Worm (Caenorhabditis elegans) whole organism, young adult: ENCODE measurements around the gene alh-7.

ENCODE experiments used
- B0019.2 ChIP-seq: fragments of 200-800 bp; sonication (Bioruptor generic); conservative IDR thresholded peaks from 2 replicates; pipeline ENCODE4 v1.3.6; 2022; ENCODE audit warnings: missing genetic modification reagents, missing genetic modification characterization, missing compliant biosample characterization
- B0336.3 ChIP-seq: fragments of 200-800 bp; sonication (Bioruptor generic); IDR thresholded peaks from 2 replicates; pipeline ENCODE4 v1.3.6; 2022; ENCODE audit warnings: missing genetic modification characterization, missing compliant biosample characterization
- F10E7.11 ChIP-seq: sonication (generic microtip); optimal IDR thresholded peaks from 2 replicates; lab custom pipeline; 2017; ENCODE audit warnings: mild to moderate bottlenecking, missing genetic modification characterization, moderate library complexity, missing compliant biosample characterization
- F37B4.10 ChIP-seq: fragments of 200-800 bp; sonication (Bioruptor generic); IDR thresholded peaks from 2 replicates; pipeline ENCODE4 v1.3.6; 2022; ENCODE audit warnings: missing genetic modification characterization, missing compliant biosample characterization
- F49E8.2 ChIP-seq: sonication (generic microtip); optimal IDR thresholded peaks from 3 replicates; lab custom pipeline; 2017; ENCODE audit warnings: missing genetic modification characterization, mild to moderate bottlenecking, missing compliant biosample characterization, antibody characterized with exemption, moderate library complexity; ENCODE audit not compliant: insufficient read depth
- F55B11.4 ChIP-seq: sonication (generic microtip); optimal IDR thresholded peaks from 2 replicates; lab custom pipeline; 2016; ENCODE audit warnings: missing compliant biosample characterization, missing genetic modification characterization, borderline replicate concordance; ENCODE audit not compliant: insufficient read depth
- K11D2.4 ChIP-seq: fragments of 200-800 bp; sonication (Bioruptor generic); IDR thresholded peaks from 2 replicates; pipeline ENCODE4 v1.3.6; 2022; ENCODE audit warnings: missing genetic modification reagents, missing genetic modification characterization, missing compliant biosample characterization
- Y53F4B.3 ChIP-seq: fragments of 200-800 bp; sonication (Bioruptor generic); IDR thresholded peaks from 2 replicates; pipeline ENCODE4 v1.3.6; 2022; ENCODE audit warnings: missing genetic modification reagents, missing genetic modification characterization, missing compliant biosample characterization
- Y53G8AR.9 ChIP-seq: fragments of 200-800 bp; sonication (Bioruptor generic); conservative IDR thresholded peaks from 2 replicates; pipeline ENCODE4 v1.3.6; 2022; ENCODE audit warnings: missing genetic modification reagents, missing genetic modification characterization, missing compliant biosample characterization
- Y79H2A.3 ChIP-seq: fragments of 200-800 bp; sonication (Bioruptor generic); conservative IDR thresholded peaks from 2 replicates; pipeline ENCODE4 v1.3.6; 2022; ENCODE audit warnings: missing genetic modification reagents, missing genetic modification characterization, missing compliant biosample characterization
- Y95B8A.8 ChIP-seq: fragments of 200-800 bp; sonication (Bioruptor generic); IDR thresholded peaks from 2 replicates; pipeline ENCODE4 v1.3.6; 2022; ENCODE audit warnings: missing genetic modification reagents, missing genetic modification characterization, missing compliant biosample characterization
- ama-1 ChIP-seq, 3 experiments: fragments of 150-350 bp in 1 of 3; sonication (generic microtip) in 2 of 3; optimal IDR thresholded peaks; 2 replicates each; lab custom pipeline; 2014 to 2018; ENCODE audit warnings: missing biosample characterization in 2 of 3, missing genetic modification characterization in 2 of 3, missing genetic modification reagents in 2 of 3
- aptf-2 ChIP-seq: fragments of 200-800 bp; sonication (Bioruptor generic); conservative IDR thresholded peaks from 2 replicates; pipeline ENCODE4 v1.3.6; 2022; ENCODE audit warnings: missing genetic modification reagents, missing genetic modification characterization, missing compliant biosample characterization
- atf-7 ChIP-seq: sonication (generic microtip); optimal IDR thresholded peaks from 2 replicates; lab custom pipeline; 2017; ENCODE audit warnings: mild to moderate bottlenecking, missing genetic modification characterization, missing compliant biosample characterization
- attf-3 ChIP-seq: fragments of 200-800 bp; sonication (Bioruptor generic); conservative IDR thresholded peaks from 2 replicates; pipeline ENCODE4 v1.3.6; 2022; ENCODE audit warnings: missing genetic modification reagents, missing genetic modification characterization, missing compliant biosample characterization
- attf-6 ChIP-seq: fragments of 200-800 bp; sonication (Bioruptor generic); IDR thresholded peaks from 2 replicates; pipeline ENCODE4 v1.3.6; 2022; ENCODE audit warnings: missing genetic modification reagents, missing genetic modification characterization, missing compliant biosample characterization
- bed-1 ChIP-seq: fragments of 200-800 bp; sonication (Bioruptor generic); IDR thresholded peaks from 2 replicates; pipeline ENCODE4 v1.3.6; 2022; ENCODE audit warnings: missing genetic modification reagents, missing genetic modification characterization, missing compliant biosample characterization
- ccch-3 ChIP-seq: fragments of 200-800 bp; sonication (Bioruptor generic); optimal IDR thresholded peaks from 2 replicates; lab custom pipeline; 2018; ENCODE audit warnings: mild to moderate bottlenecking, missing genetic modification characterization, missing compliant biosample characterization
- ceh-100 ChIP-seq: fragments of 200-800 bp; sonication (Bioruptor generic); IDR thresholded peaks from 2 replicates; pipeline ENCODE4 v1.3.6; 2022; ENCODE audit warnings: missing genetic modification reagents, missing genetic modification characterization, missing compliant biosample characterization
- ceh-27 ChIP-seq: fragments of 200-800 bp; sonication (Bioruptor generic); optimal IDR thresholded peaks from 2 replicates; lab custom pipeline; 2018; ENCODE audit warnings: mild to moderate bottlenecking, missing genetic modification characterization, moderate library complexity, missing compliant biosample characterization
- ceh-40 ChIP-seq: fragments of 200-800 bp; sonication (Bioruptor generic); IDR thresholded peaks from 2 replicates; pipeline ENCODE4 v1.3.6; 2022; ENCODE audit warnings: missing genetic modification characterization, missing compliant biosample characterization
- ceh-91 ChIP-seq: fragments of 200-800 bp; sonication (Bioruptor generic); IDR thresholded peaks from 2 replicates; pipeline ENCODE4 v1.3.6; 2022; ENCODE audit warnings: missing genetic modification reagents, missing genetic modification characterization, missing compliant biosample characterization
- die-1 ChIP-seq: sonication (generic microtip); optimal IDR thresholded peaks from 2 replicates; lab custom pipeline; 2016; ENCODE audit warnings: missing genotype, mild to moderate bottlenecking, missing genetic modification characterization, missing compliant biosample characterization
- efl-1 ChIP-seq: fragments of 150-350 bp; optimal IDR thresholded peaks from 2 replicates; lab custom pipeline; 2014; ENCODE audit warnings: missing biosample characterization, missing genetic modification reagents, missing genetic modification characterization
- egrh-3 ChIP-seq: fragments of 200-800 bp; sonication (Bioruptor generic); IDR thresholded peaks from 2 replicates; pipeline ENCODE4 v1.3.6; 2022; ENCODE audit warnings: missing genetic modification reagents, missing genetic modification characterization, missing compliant biosample characterization
- fkh-3 ChIP-seq: sonication (generic microtip); optimal IDR thresholded peaks from 2 replicates; lab custom pipeline; 2016; ENCODE audit warnings: mild to moderate bottlenecking, missing genetic modification characterization, missing compliant biosample characterization
- him-1 ChIP-seq: sonication (generic microtip); optimal IDR thresholded peaks from 2 replicates; lab custom pipeline; 2016; ENCODE audit warnings: missing genotype, missing genetic modification reagents, missing genetic modification characterization, missing compliant biosample characterization
- hsf-1 ChIP-seq: fragments of 200-800 bp; sonication (Bioruptor generic); IDR thresholded peaks from 2 replicates; pipeline ENCODE4 v1.3.6; 2022; ENCODE audit warnings: missing genetic modification reagents, missing genetic modification characterization, missing compliant biosample characterization
- lag-1 ChIP-seq: fragments of 200-800 bp; sonication (Bioruptor generic); IDR thresholded peaks from 2 replicates; pipeline ENCODE4 v1.3.6; 2022; ENCODE audit warnings: missing genetic modification reagents, missing genetic modification characterization, missing compliant biosample characterization
- lin-26 ChIP-seq: fragments of 200-800 bp; sonication (Bioruptor generic); IDR thresholded peaks from 2 replicates; pipeline ENCODE4 v1.3.6; 2022; ENCODE audit warnings: missing genetic modification reagents, missing genetic modification characterization, missing compliant biosample characterization
- lin-35 ChIP-seq, 3 experiments: fragments of 150-350 bp in 2 of 3; sonication (generic microtip) in 1 of 3; optimal IDR thresholded peaks; 2 replicates each; lab custom pipeline; 2014 to 2018; ENCODE audit warnings: missing biosample characterization in 3 of 3, missing genetic modification characterization in 3 of 3, missing genetic modification reagents in 3 of 3
- madf-10 ChIP-seq: sonication (generic microtip); optimal IDR thresholded peaks from 2 replicates; lab custom pipeline; 2016; ENCODE audit warnings: mild to moderate bottlenecking, missing genetic modification characterization, missing compliant biosample characterization
- madf-6 ChIP-seq: fragments of 200-800 bp; sonication (Bioruptor generic); IDR thresholded peaks from 2 replicates; pipeline ENCODE4 v1.3.6; 2022; ENCODE audit warnings: missing genetic modification reagents, missing genetic modification characterization, missing compliant biosample characterization
- madf-8 ChIP-seq: fragments of 200-800 bp; sonication (Bioruptor generic); conservative IDR thresholded peaks from 2 replicates; pipeline ENCODE4 v1.3.6; 2022; ENCODE audit warnings: missing genetic modification reagents, missing genetic modification characterization, missing compliant biosample characterization
- nfyb-1 ChIP-seq: fragments of 200-800 bp; sonication (Bioruptor generic); IDR thresholded peaks from 2 replicates; pipeline ENCODE4 v1.3.6; 2022; ENCODE audit warnings: missing genetic modification reagents, missing genetic modification characterization, missing compliant biosample characterization
- nhr-120 ChIP-seq: fragments of 200-800 bp; sonication (Bioruptor generic); IDR thresholded peaks from 2 replicates; pipeline ENCODE4 v1.3.6; 2022; ENCODE audit warnings: missing genetic modification characterization, missing compliant biosample characterization
- nhr-27 ChIP-seq: fragments of 200-800 bp; sonication (Bioruptor generic); optimal IDR thresholded peaks from 2 replicates; lab custom pipeline; 2018; ENCODE audit warnings: mild to moderate bottlenecking, missing genetic modification characterization, moderate library complexity, missing compliant biosample characterization
- pbrm-1 ChIP-seq: fragments of 200-800 bp; sonication (Bioruptor generic); IDR thresholded peaks from 2 replicates; pipeline ENCODE4 v1.3.6; 2022; ENCODE audit warnings: missing genetic modification reagents, missing genetic modification characterization, missing compliant biosample characterization
- rcor-1 ChIP-seq: fragments of 200-800 bp; sonication (Bioruptor generic); IDR thresholded peaks from 2 replicates; pipeline ENCODE4 v1.3.6; 2022; ENCODE audit warnings: missing genetic modification reagents, missing genetic modification characterization, missing compliant biosample characterization
- sdz-38 ChIP-seq: sonication (generic microtip); optimal IDR thresholded peaks from 2 replicates; lab custom pipeline; 2016; ENCODE audit warnings: missing genotype, missing genetic modification characterization, missing compliant biosample characterization
- snpc-1.3 ChIP-seq: sonication (generic microtip); optimal IDR thresholded peaks from 2 replicates; lab custom pipeline; 2017; ENCODE audit warnings: missing genetic modification characterization, mild to moderate bottlenecking, missing compliant biosample characterization, antibody characterized with exemption, moderate library complexity, missing genotype, missing genetic modification reagents; ENCODE audit not compliant: insufficient read depth
- snpc-4 ChIP-seq, 5 experiments: fragments of 150-350 bp in 1 of 5; sonication (generic microtip) in 4 of 5; optimal IDR thresholded peaks; 2 replicates each; lab custom pipeline; 2014 to 2018; ENCODE audit warnings: missing genetic modification characterization in 5 of 5, missing biosample characterization in 3 of 5, antibody characterized with exemption in 2 of 5, mild to moderate bottlenecking in 2 of 5, missing compliant biosample characterization in 2 of 5, missing genotype in 2 of 5, moderate library complexity in 2 of 5, missing genetic modification reagents in 1 of 5
- unc-62 ChIP-seq: fragments of 150-350 bp; optimal IDR thresholded peaks from 2 replicates; lab custom pipeline; 2014; ENCODE audit warnings: missing biosample characterization, missing genetic modification reagents, missing genetic modification characterization
- xnd-1 ChIP-seq: sonication (generic microtip); optimal IDR thresholded peaks from 2 replicates; lab custom pipeline; 2016; ENCODE audit warnings: missing genotype, missing genetic modification reagents, missing genetic modification characterization, missing compliant biosample characterization
- zfh-2 ChIP-seq: fragments of 200-800 bp; sonication (Bioruptor generic); conservative IDR thresholded peaks from 2 replicates; pipeline ENCODE4 v1.3.6; 2022; ENCODE audit warnings: missing genetic modification reagents, missing genetic modification characterization, missing compliant biosample characterization
- ztf-25 ChIP-seq: fragments of 200-800 bp; sonication (Bioruptor generic); IDR thresholded peaks from 2 replicates; pipeline ENCODE4 v1.3.6; 2022; ENCODE audit warnings: missing genetic modification reagents, missing genetic modification characterization, missing compliant biosample characterization
- ztf-26 ChIP-seq: sonication (generic microtip); optimal IDR thresholded peaks from 2 replicates; lab custom pipeline; 2017; ENCODE audit warnings: missing genetic modification characterization, missing compliant biosample characterization

Gene alh-7

DNA sequence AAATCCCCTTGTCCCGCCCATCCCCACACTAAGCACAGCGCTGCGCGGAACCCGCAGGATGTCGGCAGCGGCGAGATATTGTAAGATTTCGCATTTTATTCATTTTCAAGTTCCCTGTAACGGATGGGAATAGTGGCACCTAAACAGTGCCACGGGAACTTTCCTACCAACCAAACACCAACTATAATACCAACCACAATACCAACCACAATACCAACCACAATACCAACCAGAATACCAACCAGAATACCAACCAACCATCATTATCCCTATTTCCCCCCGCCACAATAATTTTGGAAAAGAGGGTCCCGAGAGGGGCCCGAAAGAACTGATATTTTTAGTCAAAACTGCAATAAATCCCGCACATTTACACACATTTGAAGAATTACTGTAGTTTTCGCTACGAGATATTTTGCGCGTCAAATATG, 30.4 kb upstream of the alh-7 start (continued):
- TF ChIP-seq madf-6 (GFP tag; lab: Robert Waterston, UW) (peak; percentile 83), F37B4.10 (no peak), ccch-3 (GFP tag; lab: Kevin White, UChicago) (no peak), madf-10 (no peak), rcor-1 (GFP tag; lab: Robert Waterston, UW) (peak; percentile 78), ztf-25 (GFP tag; lab: Robert Waterston, UW) (peak; percentile 81; the same call in 1 of the 2 replicates), F55B11.4 (tag; lab: Kevin White, UChicago) (no peak), nhr-120 (GFP tag; lab: Robert Waterston, UW) (no peak), ama-1 (optimal IDR thresholded peaks at IDR 0.05; lab: Kevin White, UChicago) (peak; percentile 54), ama-1 (GFP tag; optimal IDR thresholded peaks at IDR 0.05; lab: Kevin White, UChicago) (peak in 1 of 2 experiments; percentile 27), F49E8.2 (peak; percentile 84), F10E7.11 (tag; lab: Kevin White, UChicago) (peak; percentile 29), madf-8 (no peak; the same call in 1 of the 2 replicates), B0336.3 (GFP tag; lab: Robert Waterston, UW) (peak; percentile 52; the same call in 1 of the 2 replicates), ceh-100 (peak; percentile 54), xnd-1 (tag; lab: Kevin White, UChicago) (peak; percentile 58), attf-6 (peak; percentile 96), ceh-40 (GFP tag; lab: Robert Waterston, UW) (no peak), ceh-91 (GFP tag; lab: Robert Waterston, UW) (no peak), egrh-3 (GFP tag; lab: Robert Waterston, UW) (no peak; the same call in none of the 2 replicates), lin-35 (GFP tag; optimal IDR thresholded peaks at IDR 0.05; lab: Kevin White, UChicago) (no peak), B0019.2 (GFP tag; lab: Robert Waterston, UW) (0 out of 2 replicates have a peak, but pooled peaks have one; percentile 50), Y95B8A.8 (GFP tag; lab: Robert Waterston, UW) (peak; percentile 64; the same call in 1 of the 2 replicates), Y53F4B.3 (GFP tag; lab: Robert Waterston, UW) (0 out of 2 replicates have a peak, but pooled peaks have one; percentile 15), ztf-26 (tag; lab: Kevin White, UChicago) (no peak), fkh-3 (tag; lab: Kevin White, UChicago) (no peak), zfh-2 (GFP tag; lab: Robert Waterston, UW) (0 out of 2 replicates have a peak, but pooled peaks have one; percentile 12), bed-1 (GFP tag; lab: Robert Waterston, UW) (no peak), snpc-1.3 (tag; lab: Kevin White, UChicago) (peak; percentile 74), unc-62 (GFP tag; lab: Kevin White, UChicago) (no peak), snpc-4 (GFP tag; optimal IDR thresholded peaks at IDR 0.05; lab: Kevin White, UChicago) (peak; percentile 97), snpc-4 (tag; optimal IDR thresholded peaks at IDR 0.05; lab: Kevin White, UChicago) (peak; percentile 94 to 98 (median 96)), nfyb-1 (no peak; the same call in 1 of the 2 replicates), nhr-27 (tag; lab: Kevin White, UChicago) (no peak), atf-7 (no peak), die-1 (tag; lab: Kevin White, UChicago) (peak; percentile 18), pbrm-1 (GFP tag; lab: Robert Waterston, UW) (peak; percentile 94), K11D2.4 (GFP tag; lab: Robert Waterston, UW) (no peak), sdz-38 (tag; lab: Kevin White, UChicago) (no peak), ceh-27 (GFP tag; lab: Kevin White, UChicago) (peak; percentile 26), him-1 (tag; lab: Kevin White, UChicago) (peak; percentile 99), attf-3 (GFP tag; lab: Robert Waterston, UW) (no peak), lag-1 (GFP tag; lab: Robert Waterston, UW) (no peak), efl-1 (GFP tag; lab: Kevin White, UChicago) (peak; percentile 30), aptf-2 (peak; percentile 86), lin-26 (GFP tag; lab: Robert Waterston, UW) (peak; percentile 83), Y53G8AR.9 (GFP tag; lab: Robert Waterston, UW) (no peak), Y79H2A.3 (GFP tag; lab: Robert Waterston, UW) (peak; percentile 76), hsf-1 (GFP tag; lab: Robert Waterston, UW) (peak; percentile 68)
